Fruit fly (Drosophila melanogaster): Measurements from ENCODE around the gene CG9636.

Gene CG9636

dm6 chr3R:8207276-8207654 is 36.3 kb downstream of the CG9636 start:
- TF ChIP-seq Tbp (GFP tag; optimal IDR thresholded peaks at IDR 0.05) (no peak), ase (GFP tag; IDR thresholded peaks at IDR 0.05) (no peak), CG16863 (GFP tag; optimal IDR thresholded peaks at IDR 0.05) (no peak), CG18764 (GFP tag; optimal IDR thresholded peaks at IDR 0.05) (no peak), Lim3 (GFP tag; IDR thresholded peaks at IDR 0.05) (peak; percentile 60; the same call in 1 of the 2 replicates), CG10431 (GFP tag; optimal IDR thresholded peaks at IDR 0.05) (no peak), eyg (GFP tag; optimal IDR thresholded peaks at IDR 0.05) (no peak), GATAe (GFP tag; conservative IDR thresholded peaks at IDR 0.05) (no peak; the same call in 1 of the 2 replicates), CG12391 (tag; optimal IDR thresholded peaks at IDR 0.05) (no peak), CG17829 (tag; optimal IDR thresholded peaks at IDR 0.05) (no peak), CG4404 (GFP tag; IDR thresholded peaks at IDR 0.05) (no peak), CG10321 (GFP tag; IDR thresholded peaks at IDR 0.05) (peak; percentile 41; the same call in 1 of the 2 replicates), CG30431 (GFP tag; optimal IDR thresholded peaks at IDR 0.05) (no peak), lbe (GFP tag; optimal IDR thresholded peaks at IDR 0.05) (no peak), sqz (GFP tag; optimal IDR thresholded peaks at IDR 0.05) (peak; percentile 38), sisA (GFP tag; IDR thresholded peaks at IDR 0.05) (no peak), hbn (GFP tag; IDR thresholded peaks at IDR 0.05; ENCODE audit: partially characterized antibody) (no peak), CG10979 (tag; optimal IDR thresholded peaks at IDR 0.05) (no peak), bsh (GFP tag; optimal IDR thresholded peaks at IDR 0.05) (no peak), CG17912 (GFP tag; optimal IDR thresholded peaks at IDR 0.05) (no peak), CG12299 (tag; optimal IDR thresholded peaks at IDR 0.05) (no peak), pnt (GFP tag; optimal IDR thresholded peaks at IDR 0.05) (no peak), cad (GFP tag; optimal IDR thresholded peaks at IDR 0.05) (no peak), nau (GFP tag; optimal IDR thresholded peaks at IDR 0.05) (no peak), nerfin-1 (tag; optimal IDR thresholded peaks at IDR 0.05) (no peak), Rfx (GFP tag; IDR thresholded peaks at IDR 0.05) (no peak), croc (GFP tag; conservative IDR thresholded peaks at IDR 0.05) (no peak), klu (GFP tag; IDR thresholded peaks at IDR 0.05) (0 out of 2 replicates have a peak, but pooled peaks have one; percentile 1), sens-2 (GFP tag; IDR thresholded peaks at IDR 0.05) (peak; percentile 91), CG8388 (GFP tag; optimal IDR thresholded peaks at IDR 0.05) (no peak), inv (GFP tag; IDR thresholded peaks at IDR 0.05; ENCODE audit: partially characterized antibody) (no peak), Ets97D (GFP tag; optimal IDR thresholded peaks at IDR 0.05) (no peak), ttk (GFP tag; IDR thresholded peaks at IDR 0.05) (no peak), CG8281 (tag; optimal IDR thresholded peaks at IDR 0.05) (no peak), CG32772 (GFP tag; IDR thresholded peaks at IDR 0.05) (no peak; the same call in 1 of the 2 replicates), CG7928 (GFP tag; optimal IDR thresholded peaks at IDR 0.05) (no peak), ATbp (GFP tag; optimal IDR thresholded peaks at IDR 0.05) (no peak), CG32767 (GFP tag; IDR thresholded peaks at IDR 0.05) (0 out of 2 replicates have a peak, but pooled peaks have one; percentile 1), so (GFP tag; IDR thresholded peaks at IDR 0.05) (no peak), CG32532 (GFP tag; IDR thresholded peaks at IDR 0.05) (no peak), Ptx1 (GFP tag; IDR thresholded peaks at IDR 0.05) (no peak), Dip3 (GFP tag; optimal IDR thresholded peaks at IDR 0.05) (no peak), CG34376 (GFP tag; optimal IDR thresholded peaks at IDR 0.05) (no peak), HLH4C (GFP tag; IDR thresholded peaks at IDR 0.05; ENCODE audit: partially characterized antibody) (no peak), grn (GFP tag; optimal IDR thresholded peaks at IDR 0.05) (peak; percentile 99), CoRest (tag; optimal IDR thresholded peaks at IDR 0.05) (no peak), chn (GFP tag; optimal IDR thresholded peaks at IDR 0.05) (no peak), sens (GFP tag) (peak; percentile 37), Deaf1 (tag; optimal IDR thresholded peaks at IDR 0.05) (no peak)

All from whole organism, embryonic.